Worm (Caenorhabditis elegans): ENCODE results near the gene Y39A1A.10.

DNA sequence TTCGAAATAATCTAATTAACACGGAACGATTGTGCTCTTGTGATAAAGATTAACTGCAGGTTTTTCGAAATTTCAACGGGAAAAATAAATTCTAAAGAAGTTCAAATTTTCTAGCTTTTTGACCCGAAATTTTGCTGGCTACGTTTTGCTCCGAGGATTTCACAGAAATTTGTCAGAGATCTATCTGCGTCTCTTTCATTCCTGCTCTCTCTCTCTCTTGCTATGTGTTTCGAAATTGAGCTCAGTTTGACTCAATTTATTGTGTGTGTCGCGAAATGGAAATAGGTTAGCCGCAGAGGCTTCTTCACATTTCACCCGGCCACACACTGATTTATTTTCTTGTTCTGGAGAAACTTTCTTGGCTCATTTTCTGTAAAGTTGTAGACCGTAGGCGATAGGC lies 25.1 kb downstream of the Y39A1A.10 start:
- TF ChIP-seq him-1 (tag; optimal IDR thresholded peaks at IDR 0.05) (no peak), W03F9.2 (tag; optimal IDR thresholded peaks at IDR 0.05) (no peak)

Data from whole organism, L4/young adult.